Fruit fly (Drosophila melanogaster): ENCODE results near the gene M1BP.

M1BP gene

DNA sequence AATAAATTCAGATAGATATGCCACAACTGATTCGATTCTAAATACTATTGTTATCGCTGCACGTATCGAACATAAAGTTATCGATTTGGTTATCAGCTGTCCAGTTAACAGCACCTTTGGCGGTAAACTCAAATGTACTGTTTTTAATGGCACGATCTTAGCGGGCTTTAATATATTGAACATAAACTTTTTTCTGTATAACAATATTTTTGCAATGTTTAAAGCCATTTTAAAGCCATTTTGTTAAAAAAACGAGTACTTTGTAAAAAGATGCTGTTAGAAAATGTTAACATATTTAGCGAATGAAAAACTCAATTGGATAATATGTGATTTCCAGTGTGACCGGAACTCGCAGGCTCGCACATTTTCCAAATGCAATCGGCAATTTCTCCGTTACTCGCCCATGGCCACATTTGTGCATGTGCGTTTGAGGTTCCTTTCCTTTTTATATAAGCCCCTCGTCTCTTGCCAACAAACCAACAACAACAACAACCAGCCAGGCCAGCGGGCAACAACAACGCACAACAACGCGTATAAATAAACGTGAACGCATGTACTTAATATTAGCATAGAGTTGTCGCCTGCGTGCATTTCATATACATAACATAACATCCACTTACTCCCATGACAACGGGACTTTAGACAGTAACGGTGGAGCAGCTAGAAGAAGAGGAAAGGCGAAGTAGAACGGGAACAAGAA, 15.5 kb downstream of the M1BP start, which contains the start of gene TMEM216 (continued):
- TF ChIP-seq Lhr (GFP tag; optimal IDR thresholded peaks at IDR 0.05) (peak; percentile 76), Doc2 (GFP tag; IDR thresholded peaks at IDR 0.05) (no peak), trem (tag; optimal IDR thresholded peaks at IDR 0.05) (peak; percentile 65), CG12659 (GFP tag; optimal IDR thresholded peaks at IDR 0.05) (peak; percentile 80), exex (tag; optimal IDR thresholded peaks at IDR 0.05) (no peak), Dp (GFP tag; optimal IDR thresholded peaks at IDR 0.05) (peak; percentile 85), CG7987 (GFP tag; optimal IDR thresholded peaks at IDR 0.05) (peak; percentile 16), Mes4 (GFP tag; optimal IDR thresholded peaks at IDR 0.05) (peak; percentile 2), CG12769 (tag; optimal IDR thresholded peaks at IDR 0.05) (peak; percentile 33), unc-4 (GFP tag; IDR thresholded peaks at IDR 0.05; ENCODE audit: partially characterized antibody) (peak; percentile 49; the same call in 1 of the 2 replicates), sima (GFP tag; optimal IDR thresholded peaks at IDR 0.05) (no peak), CG17829 (tag; optimal IDR thresholded peaks at IDR 0.05) (peak; percentile 24), HLH4C (GFP tag; IDR thresholded peaks at IDR 0.05; ENCODE audit: partially characterized antibody) (peak; percentile 71), CG17385 (GFP tag; optimal IDR thresholded peaks at IDR 0.05) (peak; percentile 85), CG10431 (GFP tag; optimal IDR thresholded peaks at IDR 0.05) (peak; percentile 20), lbe (GFP tag; optimal IDR thresholded peaks at IDR 0.05) (peak; percentile 11), CG42726 (GFP tag; IDR thresholded peaks at IDR 0.05; ENCODE audit: partially characterized antibody) (peak; percentile 8; the same call in 1 of the 2 replicates), CG6272 (GFP tag; IDR thresholded peaks at IDR 0.05) (no peak), CG3995 (GFP tag; optimal IDR thresholded peaks at IDR 0.05) (peak; percentile 82), CG11723 (GFP tag; optimal IDR thresholded peaks at IDR 0.05) (no peak), CG10543 (GFP tag; optimal IDR thresholded peaks at IDR 0.05) (peak; percentile 36), CG32767 (GFP tag; IDR thresholded peaks at IDR 0.05) (no peak), bbx (GFP tag; IDR thresholded peaks at IDR 0.05; ENCODE audit: partially characterized antibody) (peak; percentile 66), sens (GFP tag) (peak; percentile 76), chinmo (GFP tag; IDR thresholded peaks at IDR 0.05; ENCODE audit: partially characterized antibody) (peak; percentile 84; the same call in 1 of the 4 replicates), Sin3A (optimal IDR thresholded peaks at IDR 0.05) (peak; percentile 79), CG13287 (GFP tag; IDR thresholded peaks at IDR 0.05; ENCODE audit: partially characterized antibody) (peak; percentile 73), CG2116 (GFP tag; optimal IDR thresholded peaks at IDR 0.05) (peak; percentile 80), crol (GFP tag; IDR thresholded peaks at IDR 0.05) (peak; percentile 82), nerfin-2 (GFP tag; IDR thresholded peaks at IDR 0.05; ENCODE audit: partially characterized antibody) (no peak), bigmax (GFP tag; optimal IDR thresholded peaks at IDR 0.05) (peak; percentile 13), CG12155 (GFP tag; optimal IDR thresholded peaks at IDR 0.05) (peak; percentile 4), CG15479 (GFP tag; optimal IDR thresholded peaks at IDR 0.05) (no peak), ap (GFP tag; IDR thresholded peaks at IDR 0.05) (no peak), Stat92E (GFP tag; optimal IDR thresholded peaks at IDR 0.05) (peak in 1 of 3 experiments; percentile 33), CG8924 (tag; optimal IDR thresholded peaks at IDR 0.05) (peak; percentile 56), grn (GFP tag; optimal IDR thresholded peaks at IDR 0.05) (no peak), cas (GFP tag; IDR thresholded peaks at IDR 0.05) (no peak), MESR4 (GFP tag; optimal IDR thresholded peaks at IDR 0.05) (peak; percentile 99), vnd (GFP tag; IDR thresholded peaks at IDR 0.05; ENCODE audit: partially characterized antibody) (0 out of 3 replicates have a peak, but pooled peaks have one; percentile 34), ato (GFP tag; IDR thresholded peaks at IDR 0.05; ENCODE audit: partially characterized antibody) (peak; percentile 18; the same call in 1 of the 2 replicates), Bgb (GFP tag; IDR thresholded peaks at IDR 0.05; ENCODE audit: partially characterized antibody) (peak; percentile 30; the same call in 1 of the 2 replicates), crp (GFP tag; optimal IDR thresholded peaks at IDR 0.05) (peak; percentile 7 to 82), CG7963 (GFP tag; IDR thresholded peaks at IDR 0.05; ENCODE audit: partially characterized antibody) (0 out of 3 replicates have a peak, but pooled peaks have one; percentile 40), NC2β (GFP tag; optimal IDR thresholded peaks at IDR 0.05) (peak; percentile 8), CG6854 (GFP tag; optimal IDR thresholded peaks at IDR 0.05) (no peak), Pdp1 (GFP tag; optimal IDR thresholded peaks at IDR 0.05) (peak in 1 of 2 experiments; percentile 100)

All from whole organism, embryonic.